Worm (Caenorhabditis elegans) whole organism, L2 larva: Measurements from ENCODE around the gene C39D10.1.

ENCODE experiments used
- C34F6.9 ChIP-seq: fragments of 150-350 bp; optimal IDR thresholded peaks from 2 replicates; lab custom pipeline; 2014; ENCODE audit warnings: missing biosample characterization, missing genetic modification characterization
- F13H6.1 ChIP-seq: sonication (generic microtip); optimal IDR thresholded peaks from 2 replicates; lab custom pipeline; 2016; ENCODE audit warnings: missing genetic modification characterization, missing compliant biosample characterization
- Y55F3AM.14 ChIP-seq: fragments of 200-800 bp; sonication (Bioruptor generic); optimal IDR thresholded peaks from 2 replicates; lab custom pipeline; 2018; ENCODE audit warnings: mild to moderate bottlenecking, missing genetic modification characterization, missing compliant biosample characterization
- alr-1 ChIP-seq: fragments of 150-350 bp; optimal IDR thresholded peaks from 2 replicates; lab custom pipeline; 2014; ENCODE audit warnings: missing biosample characterization, missing genetic modification characterization
- aly-2 ChIP-seq: fragments of 150-350 bp; optimal IDR thresholded peaks from 2 replicates; lab custom pipeline; 2014; ENCODE audit warnings: missing biosample characterization, missing genetic modification characterization
- ama-1 ChIP-seq: fragments of 150-350 bp; optimal IDR thresholded peaks from 2 replicates; lab custom pipeline; 2018; ENCODE audit warnings: inconsistent platforms
- blmp-1 ChIP-seq: sonication (generic microtip); optimal IDR thresholded peaks from 2 replicates; lab custom pipeline; 2017; ENCODE audit warnings: missing genetic modification characterization, mild to moderate bottlenecking, missing compliant biosample characterization, antibody characterized with exemption, moderate library complexity; ENCODE audit not compliant: insufficient read depth
- ceh-16 ChIP-seq: fragments of 150-350 bp; optimal IDR thresholded peaks from 2 replicates; lab custom pipeline; 2014; ENCODE audit warnings: missing biosample characterization, missing genetic modification characterization
- ceh-82 ChIP-seq: fragments of 150-350 bp; optimal IDR thresholded peaks from 2 replicates; lab custom pipeline; 2014; ENCODE audit warnings: missing biosample characterization, missing genetic modification characterization
- crh-2 ChIP-seq: sonication (generic microtip); optimal IDR thresholded peaks from 2 replicates; lab custom pipeline; 2017; ENCODE audit warnings: missing biosample characterization, missing genetic modification characterization
- dmd-4 ChIP-seq: sonication (generic microtip); optimal IDR thresholded peaks from 2 replicates; lab custom pipeline; 2017; ENCODE audit warnings: missing biosample characterization, missing genetic modification characterization
- egl-27 ChIP-seq: sonication (generic microtip); optimal IDR thresholded peaks from 3 replicates; lab custom pipeline; 2017; ENCODE audit warnings: missing biosample characterization, missing genetic modification reagents, missing genetic modification characterization
- lin-11 ChIP-seq: fragments of 150-350 bp; sonication (generic microtip); optimal IDR thresholded peaks from 2 replicates; lab custom pipeline; 2014; ENCODE audit warnings: missing biosample characterization, missing genetic modification characterization, inconsistent platforms, mixed read lengths
- lin-13 ChIP-seq: fragments of 150-350 bp; optimal IDR thresholded peaks from 2 replicates; lab custom pipeline; 2014; ENCODE audit warnings: missing biosample characterization, missing genetic modification reagents, missing genetic modification characterization
- lin-39 ChIP-seq: fragments of 150-350 bp; optimal IDR thresholded peaks from 2 replicates; lab custom pipeline; 2014; ENCODE audit warnings: missing biosample characterization, missing genetic modification reagents, missing genetic modification characterization
- mab-5 ChIP-seq: fragments of 150-350 bp; optimal IDR thresholded peaks from 2 replicates; lab custom pipeline; 2014; ENCODE audit warnings: missing biosample characterization, missing genetic modification characterization
- mbf-1 ChIP-seq: sonication (generic microtip); optimal IDR thresholded peaks from 2 replicates; lab custom pipeline; 2017; ENCODE audit warnings: missing biosample characterization, missing genetic modification characterization
- mdl-1 ChIP-seq, 2 experiments: fragments of 150-350 bp in 1 of 2; sonication (generic microtip) in 1 of 2; optimal IDR thresholded peaks; 2 replicates each; lab custom pipeline; 2017; ENCODE audit warnings: missing biosample characterization in 2 of 2, missing genetic modification characterization in 2 of 2
- nhr-10 ChIP-seq: sonication (generic microtip); optimal IDR thresholded peaks from 2 replicates; lab custom pipeline; 2017; ENCODE audit warnings: missing biosample characterization, missing genetic modification characterization
- nhr-11 ChIP-seq: fragments of 150-350 bp; optimal IDR thresholded peaks from 2 replicates; lab custom pipeline; 2014; ENCODE audit warnings: missing biosample characterization, missing genetic modification characterization
- nhr-129 ChIP-seq: fragments of 150-350 bp; optimal IDR thresholded peaks from 2 replicates; lab custom pipeline; 2014; ENCODE audit warnings: missing biosample characterization, missing genetic modification characterization
- nhr-21 ChIP-seq: fragments of 150-350 bp; optimal IDR thresholded peaks from 2 replicates; lab custom pipeline; 2014; ENCODE audit warnings: missing biosample characterization, missing genetic modification characterization
- nhr-23 ChIP-seq: fragments of 150-350 bp; optimal IDR thresholded peaks from 2 replicates; lab custom pipeline; 2014; ENCODE audit warnings: missing biosample characterization, missing genetic modification reagents, missing genetic modification characterization
- nhr-237 ChIP-seq: fragments of 150-350 bp; optimal IDR thresholded peaks from 2 replicates; lab custom pipeline; 2014; ENCODE audit warnings: missing biosample characterization, missing genetic modification characterization
- nhr-25 ChIP-seq: fragments of 150-350 bp; sonication (generic microtip); optimal IDR thresholded peaks from 3 replicates; lab custom pipeline; 2014; ENCODE audit warnings: missing biosample characterization, missing genetic modification characterization
- nhr-6 ChIP-seq: fragments of 150-350 bp; optimal IDR thresholded peaks from 2 replicates; lab custom pipeline; 2014; ENCODE audit warnings: missing biosample characterization, missing genetic modification characterization
- nhr-77 ChIP-seq: fragments of 150-350 bp; optimal IDR thresholded peaks from 2 replicates; lab custom pipeline; 2014; ENCODE audit warnings: missing biosample characterization, missing genetic modification characterization
- peb-1 ChIP-seq: fragments of 150-350 bp; optimal IDR thresholded peaks from 2 replicates; lab custom pipeline; 2014; ENCODE audit warnings: missing biosample characterization, missing genetic modification characterization
- sem-4 ChIP-seq: fragments of 150-350 bp; optimal IDR thresholded peaks from 2 replicates; lab custom pipeline; 2014; ENCODE audit warnings: missing biosample characterization, missing genetic modification reagents, missing genetic modification characterization
- skn-1 ChIP-seq: sonication (generic microtip); optimal IDR thresholded peaks from 2 replicates; lab custom pipeline; 2017; ENCODE audit warnings: missing biosample characterization, missing genetic modification characterization
- sma-3 ChIP-seq: sonication (generic microtip); optimal IDR thresholded peaks from 2 replicates; lab custom pipeline; 2016; ENCODE audit warnings: missing genetic modification reagents, missing genetic modification characterization, missing compliant biosample characterization
- sma-9 ChIP-seq, 2 experiments: fragments of 150-350 bp in 1 of 2; sonication (generic microtip) in 1 of 2; optimal IDR thresholded peaks; 2 replicates each; lab custom pipeline; 2014 to 2016; ENCODE audit warnings: missing genetic modification characterization in 2 of 2, mild to moderate bottlenecking in 1 of 2, missing biosample characterization in 1 of 2, missing compliant biosample characterization in 1 of 2, missing genetic modification reagents in 1 of 2, moderate library complexity in 1 of 2
- snpc-4 ChIP-seq: fragments of 150-350 bp; optimal IDR thresholded peaks from 2 replicates; lab custom pipeline; 2014; ENCODE audit warnings: missing biosample characterization, missing genetic modification characterization
- unc-39 ChIP-seq: fragments of 150-350 bp; optimal IDR thresholded peaks from 2 replicates; lab custom pipeline; 2014; ENCODE audit warnings: missing biosample characterization, missing genetic modification characterization
- unc-62 ChIP-seq: fragments of 150-350 bp; optimal IDR thresholded peaks from 2 replicates; lab custom pipeline; 2014; ENCODE audit warnings: missing biosample characterization, missing genetic modification reagents, missing genetic modification characterization
- ztf-1 ChIP-seq: fragments of 200-800 bp; sonication (Bioruptor generic); conservative IDR thresholded peaks from 2 replicates; pipeline ENCODE4 v1.3.6; 2022; ENCODE audit warnings: missing genetic modification characterization, missing compliant biosample characterization
- ztf-11 ChIP-seq: sonication (generic microtip); optimal IDR thresholded peaks from 2 replicates; lab custom pipeline; 2017; ENCODE audit warnings: missing biosample characterization, missing genetic modification characterization
- ztf-4 ChIP-seq: fragments of 150-350 bp; optimal IDR thresholded peaks from 2 replicates; lab custom pipeline; 2014; ENCODE audit warnings: missing biosample characterization, missing genetic modification characterization

C39D10.1 gene

ce11 chrX:7881307-7881706 lies 25.5 kb upstream of the C39D10.1 start:
- TF ChIP-seq unc-39 (no peak), nhr-129 (tag; lab: Kevin White, UChicago) (no peak), alr-1 (tag; lab: Kevin White, UChicago) (no peak), egl-27 (tag; lab: Kevin White, UChicago) (no peak), unc-62 (GFP tag; lab: Kevin White, UChicago) (no peak), dmd-4 (no peak), ztf-1 (no peak), peb-1 (tag; lab: Kevin White, UChicago) (no peak), lin-13 (GFP tag; lab: Kevin White, UChicago) (no peak), ceh-16 (tag; lab: Kevin White, UChicago) (no peak), nhr-23 (tag; lab: Kevin White, UChicago) (no peak), F13H6.1 (tag; lab: Kevin White, UChicago) (no peak), mdl-1 (tag; optimal IDR thresholded peaks at IDR 0.05; lab: Kevin White, UChicago) (no peak), mbf-1 (no peak), nhr-237 (tag; lab: Kevin White, UChicago) (no peak), sma-3 (no peak)

DNA sequence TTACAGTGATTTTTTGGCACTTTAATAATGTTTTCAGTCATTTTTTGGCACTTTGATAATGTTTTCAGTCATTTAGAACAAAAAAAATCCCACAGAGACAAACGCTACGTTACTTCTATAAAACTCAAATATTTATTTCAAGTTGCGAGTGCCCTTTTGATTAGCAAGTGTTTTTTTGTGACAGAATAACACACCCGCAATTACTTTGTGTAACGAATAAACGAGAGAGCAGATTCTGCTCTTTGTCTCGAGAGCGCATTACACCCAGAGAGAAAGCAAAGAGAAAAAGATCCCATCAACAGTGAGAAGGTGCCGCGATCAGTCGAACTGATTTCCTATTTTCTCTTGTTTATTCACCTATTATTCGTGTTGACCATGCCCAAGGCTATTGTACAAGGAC lies 22.8 kb upstream of the C39D10.1 start, which contains the start of gene pcyt-2.2:
TSS of gene pcyt-2.2 (plus strand) at position 301 of the 400 bp plus-strand sequence.
- no peak for TF ChIP-seq Y55F3AM.14 (GFP tag; lab: Kevin White, UChicago)
- no peak for TF ChIP-seq nhr-21 (tag; lab: Kevin White, UChicago)
- TF ChIP-seq mdl-1 (tag; optimal IDR thresholded peaks at IDR 0.05; lab: Kevin White, UChicago) = no peak
- no peak for TF ChIP-seq nhr-77
- TF ChIP-seq ztf-1 = no peak
- TF ChIP-seq sma-9 (GFP tag; optimal IDR thresholded peaks at IDR 0.05; lab: Kevin White, UChicago) = no peak
- no peak for TF ChIP-seq sma-9 (tag; optimal IDR thresholded peaks at IDR 0.05; lab: Kevin White, UChicago)
- no peak for TF ChIP-seq ceh-82 (tag; lab: Kevin White, UChicago)
- TF ChIP-seq unc-62 (GFP tag; lab: Kevin White, UChicago) = no peak
- no peak for TF ChIP-seq mab-5 (tag; lab: Kevin White, UChicago)
- no peak for TF ChIP-seq ztf-11 (tag; lab: Kevin White, UChicago)
- no peak for TF ChIP-seq nhr-237 (tag; lab: Kevin White, UChicago)
- TF ChIP-seq ama-1 = no peak

ce11 chrX:7886200-7886599 lies 20.6 kb upstream of the C39D10.1 start:
- TF ChIP-seq aly-2 (tag; lab: Kevin White, UChicago) = no peak
- TF ChIP-seq snpc-4 (tag; lab: Kevin White, UChicago) = no peak
- no peak for TF ChIP-seq nhr-77
- TF ChIP-seq ama-1 = no peak
- no peak for TF ChIP-seq nhr-6 (tag; lab: Kevin White, UChicago)

- TF ChIP-seq lin-39 (tag; lab: Kevin White, UChicago) = no peak
- TF ChIP-seq unc-39 = no peak
- no peak for TF ChIP-seq mdl-1 (tag; optimal IDR thresholded peaks at IDR 0.05; lab: Kevin White, UChicago)
- TF ChIP-seq nhr-77 = no peak
- no peak for TF ChIP-seq C34F6.9 (tag; lab: Kevin White, UChicago)
- TF ChIP-seq crh-2 (tag; lab: Kevin White, UChicago) = no peak
- no peak for TF ChIP-seq F13H6.1 (tag; lab: Kevin White, UChicago)
- TF ChIP-seq skn-1 (tag; lab: Kevin White, UChicago) = no peak
- no peak for TF ChIP-seq lin-11 (tag; lab: Kevin White, UChicago)
- no peak for TF ChIP-seq nhr-11 (tag; lab: Kevin White, UChicago)
- no peak for TF ChIP-seq alr-1 (tag; lab: Kevin White, UChicago)
- TF ChIP-seq nhr-25 = no peak
- no peak for TF ChIP-seq ceh-82 (tag; lab: Kevin White, UChicago)
- no peak for TF ChIP-seq ztf-4 (tag; lab: Kevin White, UChicago)
- no peak for TF ChIP-seq lin-13 (GFP tag; lab: Kevin White, UChicago)
- TF ChIP-seq dmd-4 = no peak
- no peak for TF ChIP-seq sem-4 (tag; lab: Kevin White, UChicago)
Measured at ce11 chrX:7888915-7889314, 17.8 kb upstream of the C39D10.1 start, which contains the start of gene C39D10.2. C39D10.2 (plus strand) TSS chrX:7889215.

- TF ChIP-seq blmp-1 (tag; lab: Kevin White, UChicago) (no peak), nhr-10 (tag; lab: Kevin White, UChicago) (no peak), sma-9 (GFP tag; optimal IDR thresholded peaks at IDR 0.05; lab: Kevin White, UChicago) (no peak), sma-9 (tag; optimal IDR thresholded peaks at IDR 0.05; lab: Kevin White, UChicago) (no peak), nhr-21 (tag; lab: Kevin White, UChicago) (no peak), ama-1 (no peak), lin-39 (tag; lab: Kevin White, UChicago) (no peak)
Measured at ce11 chrX:7892296-7892695, 14.5 kb upstream of the C39D10.1 start, which contains the start of gene C39D10.5. C39D10.5 (minus strand) TSS chrX:7892396.
